Fruit fly (Drosophila melanogaster) whole organism, embryonic: ENCODE results near the gene Slimp.
A peak's percentile ranks its signal among the peaks of the same experiment; 100 is the strongest.

ENCODE experiments used
- ATbp ChIP-seq: fragments of 200-800 bp; sonication (Bioruptor generic); optimal IDR thresholded peaks from 2 replicates; lab custom pipeline; 2017; ENCODE audit warnings: missing biosample characterization, mild to moderate bottlenecking, missing genetic modification characterization, missing genetic modification reagents
- Bdp1 ChIP-seq: fragments of 200-800 bp; sonication (Bioruptor generic); optimal IDR thresholded peaks from 3 replicates; lab custom pipeline; 2016; ENCODE audit warnings: missing biosample characterization, missing genetic modification characterization
- CG10462 ChIP-seq: fragments of 200-800 bp; sonication (Bioruptor generic); optimal IDR thresholded peaks from 2 replicates; lab custom pipeline; 2016; ENCODE audit warnings: missing biosample characterization, missing genetic modification characterization
- CG10543 ChIP-seq: fragments of 200-800 bp; sonication (Bioruptor generic); optimal IDR thresholded peaks from 3 replicates; lab custom pipeline; 2017; ENCODE audit warnings: missing biosample characterization, mild to moderate bottlenecking, missing genetic modification characterization, moderate library complexity
- CG11093 ChIP-seq: fragments of 200-800 bp; sonication (Bioruptor generic); IDR thresholded peaks from 3 replicates; pipeline ENCODE4 v1.3.6; 2022; ENCODE audit warnings: missing biosample characterization, missing genetic modification characterization
- CG12942 ChIP-seq: fragments of 200-800 bp; sonication (Bioruptor generic); optimal IDR thresholded peaks from 3 replicates; lab custom pipeline; 2016; ENCODE audit warnings: missing biosample characterization, missing genetic modification characterization
- CG15011 ChIP-seq: fragments of 200-800 bp; sonication (Bioruptor generic); optimal IDR thresholded peaks from 3 replicates; lab custom pipeline; 2018; ENCODE audit warnings: missing biosample characterization, mild to moderate bottlenecking, missing genetic modification characterization
- CG15601 ChIP-seq: fragments of 200-800 bp; sonication (Bioruptor generic); optimal IDR thresholded peaks from 3 replicates; lab custom pipeline; 2019; ENCODE audit warnings: missing biosample characterization, mild to moderate bottlenecking, missing genetic modification characterization, moderate library complexity
- CG1603 ChIP-seq: fragments of 200-800 bp; sonication (Bioruptor generic); optimal IDR thresholded peaks from 2 replicates; lab custom pipeline; 2019; ENCODE audit warnings: missing biosample characterization, mild to moderate bottlenecking, missing genetic modification characterization, moderate library complexity
- CG1647 ChIP-seq: fragments of 200-800 bp; sonication (Bioruptor generic); optimal IDR thresholded peaks from 3 replicates; lab custom pipeline; 2016; ENCODE audit warnings: missing biosample characterization, missing genetic modification characterization
- CG17361 ChIP-seq: fragments of 200-800 bp; sonication (Bioruptor generic); IDR thresholded peaks from 3 replicates; pipeline ENCODE4 v1.3.6; 2022; ENCODE audit warnings: missing biosample characterization, missing genetic modification characterization
- CG1832 ChIP-seq: fragments of 200-800 bp; sonication (Bioruptor generic); optimal IDR thresholded peaks from 2 replicates; lab custom pipeline; 2017; ENCODE audit warnings: missing biosample characterization, mild to moderate bottlenecking, missing genetic modification characterization, inconsistent platforms
- CG30403 ChIP-seq: fragments of 200-800 bp; sonication (Bioruptor generic); optimal IDR thresholded peaks from 3 replicates; lab custom pipeline; 2016; ENCODE audit warnings: missing biosample characterization, missing genetic modification characterization
- CG31224 ChIP-seq: fragments of 200-800 bp; sonication (Bioruptor generic); IDR thresholded peaks from 2 replicates; pipeline ENCODE4 v1.3.6; 2022; ENCODE audit warnings: missing biosample characterization, missing genetic modification characterization
- CG3995 ChIP-seq: fragments of 200-800 bp; sonication (Bioruptor generic); optimal IDR thresholded peaks from 3 replicates; lab custom pipeline; 2016; ENCODE audit warnings: missing biosample characterization, missing genetic modification characterization
- CG4707 ChIP-seq: fragments of 200-800 bp; sonication (Bioruptor generic); optimal IDR thresholded peaks from 2 replicates; lab custom pipeline; 2018; ENCODE audit warnings: missing biosample characterization, mild to moderate bottlenecking, missing genetic modification characterization, moderate library complexity
- CG6654 ChIP-seq: fragments of 200-800 bp; sonication (Bioruptor generic); optimal IDR thresholded peaks from 2 replicates; lab custom pipeline; 2017; ENCODE audit warnings: missing biosample characterization, mild to moderate bottlenecking, missing genetic modification characterization
- CG8089 ChIP-seq: fragments of 200-800 bp; sonication (Bioruptor generic); optimal IDR thresholded peaks from 3 replicates; lab custom pipeline; 2016; ENCODE audit warnings: missing biosample characterization, missing genetic modification characterization
- CG9817 ChIP-seq: fragments of 200-800 bp; sonication (Bioruptor generic); optimal IDR thresholded peaks from 2 replicates; lab custom pipeline; 2018; ENCODE audit warnings: missing biosample characterization, mild to moderate bottlenecking, missing genetic modification characterization, moderate library complexity
- CG9876 ChIP-seq: fragments of 200-800 bp; sonication (Bioruptor generic); optimal IDR thresholded peaks from 2 replicates; lab custom pipeline; 2016; ENCODE audit warnings: missing biosample characterization, missing genetic modification characterization
- Doc2 ChIP-seq: fragments of 200-800 bp; sonication (Bioruptor generic); IDR thresholded peaks from 2 replicates; pipeline ENCODE4 v1.3.6; 2022; ENCODE audit warnings: missing biosample characterization, missing genetic modification characterization
- Drgx ChIP-seq: fragments of 200-800 bp; sonication (Bioruptor generic); IDR thresholded peaks from 2 replicates; pipeline ENCODE4 v1.3.6; 2022; ENCODE audit warnings: missing biosample characterization, missing genetic modification characterization
- Fer2 ChIP-seq: fragments of 200-800 bp; sonication (Bioruptor generic); optimal IDR thresholded peaks from 2 replicates; lab custom pipeline; 2018; ENCODE audit warnings: missing biosample characterization, mild to moderate bottlenecking, missing genetic modification characterization, moderate library complexity
- Gug ChIP-seq: fragments of 200-800 bp; sonication (Bioruptor generic); IDR thresholded peaks from 4 replicates; pipeline ENCODE4 v1.3.6; 2022; ENCODE audit warnings: missing biosample characterization, missing genetic modification characterization
- Hr3 ChIP-seq: fragments of 200-800 bp; sonication (Bioruptor generic); optimal IDR thresholded peaks from 3 replicates; lab custom pipeline; 2016; ENCODE audit warnings: missing biosample characterization, missing genetic modification characterization
- MESR4 ChIP-seq: fragments of 200-800 bp; sonication (Bioruptor generic); optimal IDR thresholded peaks from 2 replicates; lab custom pipeline; 2018; ENCODE audit warnings: missing biosample characterization, mild to moderate bottlenecking, missing genetic modification characterization, moderate library complexity
- Med ChIP-seq: fragments of 200-800 bp; sonication (Bioruptor generic); peaks from one replicate; lab custom pipeline; 2016; ENCODE audit warnings: missing biosample characterization, missing genetic modification characterization, mild to moderate bottlenecking, inconsistent platforms, moderate library complexity
- Nf-YB ChIP-seq: fragments of 200-800 bp; sonication (Bioruptor generic); optimal IDR thresholded peaks from 3 replicates; lab custom pipeline; 2019; ENCODE audit warnings: missing biosample characterization, mild to moderate bottlenecking, missing genetic modification characterization, moderate library complexity
- Nf-YC ChIP-seq: fragments of 200-800 bp; optimal IDR thresholded peaks from 3 replicates; lab custom pipeline; 2019; ENCODE audit warnings: missing biosample characterization, mild to moderate bottlenecking, missing genetic modification characterization, moderate library complexity
- Ptx1 ChIP-seq: fragments of 200-800 bp; sonication (Bioruptor generic); IDR thresholded peaks from 2 replicates; pipeline ENCODE4 v1.3.6; 2022; ENCODE audit warnings: missing biosample characterization, missing genetic modification characterization
- ash1 ChIP-seq: fragments of 200-800 bp; sonication (Bioruptor generic); optimal IDR thresholded peaks from 2 replicates; lab custom pipeline; 2018; ENCODE audit warnings: missing biosample characterization, mild to moderate bottlenecking, missing genetic modification characterization
- bab2 ChIP-seq: fragments of 200-800 bp; sonication (Bioruptor generic); optimal IDR thresholded peaks from 2 replicates; lab custom pipeline; 2016; ENCODE audit warnings: missing biosample characterization, missing genetic modification characterization
- cg ChIP-seq: fragments of 200-800 bp; sonication (Bioruptor generic); optimal IDR thresholded peaks from 3 replicates; lab custom pipeline; 2019; ENCODE audit warnings: missing biosample characterization, mild to moderate bottlenecking, missing genetic modification characterization, moderate library complexity
- corto ChIP-seq: fragments of 200-800 bp; sonication (Bioruptor generic); optimal IDR thresholded peaks from 2 replicates; lab custom pipeline; 2016; ENCODE audit warnings: missing biosample characterization, mild to moderate bottlenecking, missing genetic modification characterization, moderate library complexity
- da ChIP-seq: fragments of 200-800 bp; sonication (Bioruptor generic); optimal IDR thresholded peaks from 2 replicates; lab custom pipeline; 2016; ENCODE audit warnings: missing biosample characterization, missing genetic modification characterization
- dm ChIP-seq: fragments of 200-800 bp; sonication (Bioruptor generic); optimal IDR thresholded peaks from 3 replicates; lab custom pipeline; 2016; ENCODE audit warnings: missing biosample characterization, missing genetic modification characterization
- esg ChIP-seq: fragments of 200-800 bp; sonication (Bioruptor generic); conservative IDR thresholded peaks from 2 replicates; pipeline ENCODE4 v1.3.6; 2022; ENCODE audit warnings: missing biosample characterization, missing genetic modification characterization
- exex ChIP-seq: fragments of 200-800 bp; sonication (Bioruptor generic); optimal IDR thresholded peaks from 4 replicates; lab custom pipeline; 2018; ENCODE audit warnings: missing biosample characterization, mild to moderate bottlenecking, missing genetic modification characterization, moderate library complexity
- fd64A ChIP-seq: fragments of 200-800 bp; sonication (Bioruptor generic); optimal IDR thresholded peaks from 3 replicates; lab custom pipeline; 2018; ENCODE audit warnings: missing biosample characterization, mild to moderate bottlenecking, missing genetic modification characterization
- lbe ChIP-seq: fragments of 200-800 bp; sonication (Bioruptor generic); optimal IDR thresholded peaks from 2 replicates; lab custom pipeline; 2016; ENCODE audit warnings: missing biosample characterization, mild to moderate bottlenecking, missing genetic modification characterization
- nmo ChIP-seq: fragments of 200-800 bp; sonication (Bioruptor generic); optimal IDR thresholded peaks from 2 replicates; lab custom pipeline; 2018; ENCODE audit warnings: missing biosample characterization, mild to moderate bottlenecking, missing genetic modification characterization, moderate library complexity
- onecut ChIP-seq: fragments of 200-800 bp; sonication (Bioruptor generic); IDR thresholded peaks from 2 replicates; pipeline ENCODE4 v1.3.6; 2022; ENCODE audit warnings: missing biosample characterization, missing genetic modification characterization
- pan ChIP-seq, 4 experiments: fragments of >200 bp in 3 of 4; fragments of 200-800 bp in 1 of 4; sonication (Bioruptor generic) in 1 of 4; optimal IDR thresholded peaks in 3 of 4; IDR thresholded peaks in 1 of 4; 2 replicates each; pipeline versions ENCODE4 v1.3.6 to Lab custom; 2017 to 2022; ENCODE audit warnings: missing biosample characterization in 2 of 4, missing genetic modification characterization in 2 of 4, mixed read lengths in 1 of 4
- prd ChIP-seq, 3 experiments: fragments of >200 bp in 2 of 3; fragments of 200-800 bp in 1 of 3; sonication (Bioruptor generic) in 1 of 3; optimal IDR thresholded peaks in 2 of 3; IDR thresholded peaks in 1 of 3; 2 replicates in 2 of 3; 3 replicates in 1 of 3; pipeline versions ENCODE4 v1.3.6 to Lab custom; 2017 to 2022; ENCODE audit warnings: missing biosample characterization in 1 of 3, missing genetic modification characterization in 1 of 3
- repo ChIP-seq: fragments of 200-800 bp; sonication (Bioruptor generic); optimal IDR thresholded peaks from 2 replicates; lab custom pipeline; 2016; ENCODE audit warnings: missing biosample characterization, missing genetic modification characterization
- twi ChIP-seq: fragments of 200-800 bp; optimal IDR thresholded peaks from 2 replicates; lab custom pipeline; 2019; ENCODE audit warnings: missing biosample characterization, mild to moderate bottlenecking, missing genetic modification characterization, moderate library complexity
- unpg ChIP-seq: fragments of 200-800 bp; sonication (Bioruptor generic); optimal IDR thresholded peaks from 3 replicates; lab custom pipeline; 2018; ENCODE audit warnings: missing biosample characterization, mild to moderate bottlenecking, missing genetic modification characterization, moderate library complexity

The Slimp gene

dm6 chr3R:24151924-24152809 is 3.4 kb upstream of the Slimp start, which contains the start of the genes p38a and CG6178 (continued):
- no peak for TF ChIP-seq prd (optimal IDR thresholded peaks at IDR 0.05; lab: Kevin White, UChicago)
- TF ChIP-seq prd (GFP tag; IDR thresholded peaks at IDR 0.05; lab: Robert Waterston, UW), result peak; percentile 97
- peak; percentile 78 for TF ChIP-seq CG15011 (GFP tag; lab: Kevin White, UChicago)
- TF ChIP-seq Bdp1 (GFP tag; lab: Kevin White, UChicago), result peak; percentile 33
- peak; percentile 95 for TF ChIP-seq CG30403
- peak; percentile 97 for TF ChIP-seq esg (GFP tag; lab: Robert Waterston, UW)
- TF ChIP-seq CG3995, result peak; percentile 39
- TF ChIP-seq CG1832 (GFP tag; lab: Kevin White, UChicago), result no peak
- peak; percentile 81 for TF ChIP-seq onecut (GFP tag; lab: Robert Waterston, UW)
- peak; percentile 95 for TF ChIP-seq CG12942 (GFP tag; lab: Kevin White, UChicago)
- TF ChIP-seq CG15601 (tag; lab: Kevin White, UChicago), result peak; percentile 95
- TF ChIP-seq fd64A (GFP tag; lab: Kevin White, UChicago), result peak; percentile 55
- TF ChIP-seq pan (optimal IDR thresholded peaks at IDR 0.05; lab: Kevin White, UChicago), result no peak
- TF ChIP-seq pan (GFP tag; optimal IDR thresholded peaks at IDR 0.05 in 1 of 2, IDR thresholded peaks at IDR 0.05 in 1 of 2), result peak in 1 of 2 experiments; percentile 97
- TF ChIP-seq cg (GFP tag; lab: Kevin White, UChicago), result no peak
- peak; percentile 89 for TF ChIP-seq Doc2 (GFP tag; lab: Robert Waterston, UW)
- peak; percentile 95 for TF ChIP-seq Gug (GFP tag; lab: Robert Waterston, UW)
- no peak for TF ChIP-seq repo (GFP tag; lab: Kevin White, UChicago)
- TF ChIP-seq da (GFP tag; lab: Kevin White, UChicago), result no peak
- peak; percentile 75 for TF ChIP-seq CG4707 (GFP tag; lab: Kevin White, UChicago)
- peak; percentile 5 for TF ChIP-seq MESR4
- peak; percentile 95 for TF ChIP-seq twi (tag; lab: Kevin White, UChicago)
- peak; percentile 94 for TF ChIP-seq CG11093 (GFP tag; lab: Robert Waterston, UW)
- no peak for TF ChIP-seq CG8089 (GFP tag; lab: Kevin White, UChicago)
- TF ChIP-seq CG31224 (GFP tag; lab: Robert Waterston, UW), result peak; percentile 93
- TF ChIP-seq Fer2 (tag; lab: Kevin White, UChicago), result peak; percentile 97
- peak; percentile 99 for TF ChIP-seq nmo (GFP tag; lab: Kevin White, UChicago)
- TF ChIP-seq CG17361 (GFP tag; lab: Robert Waterston, UW), result peak; percentile 100
- TF ChIP-seq CG10543 (GFP tag; lab: Kevin White, UChicago), result peak; percentile 96
- TF ChIP-seq Med, result peak; percentile 84
- TF ChIP-seq CG1647 (GFP tag; lab: Kevin White, UChicago), result peak; percentile 24
- TF ChIP-seq corto (GFP tag; lab: Kevin White, UChicago), result peak; percentile 81
- peak; percentile 89 for TF ChIP-seq Nf-YB (GFP tag; lab: Kevin White, UChicago)
- no peak for TF ChIP-seq dm (GFP tag; lab: Kevin White, UChicago)
- peak; percentile 89 for TF ChIP-seq exex (tag; lab: Kevin White, UChicago)
- TF ChIP-seq Drgx (GFP tag; lab: Robert Waterston, UW), result peak; percentile 98
- peak; percentile 82 for TF ChIP-seq CG10462 (GFP tag; lab: Kevin White, UChicago)
- TF ChIP-seq Nf-YC (tag; lab: Kevin White, UChicago), result peak; percentile 93
- TF ChIP-seq Ptx1 (GFP tag; lab: Robert Waterston, UW), result peak; percentile 99
- TF ChIP-seq bab2, result peak; percentile 69
- TF ChIP-seq lbe (GFP tag; lab: Kevin White, UChicago), result peak; percentile 84
- TF ChIP-seq unpg (GFP tag; lab: Kevin White, UChicago), result peak; percentile 96
- peak; percentile 48 for TF ChIP-seq ash1 (GFP tag; lab: Kevin White, UChicago)
- peak; percentile 99 for TF ChIP-seq Hr3 (GFP tag; lab: Kevin White, UChicago)
- peak; percentile 93 for TF ChIP-seq ATbp (GFP tag; lab: Kevin White, UChicago)
- peak; percentile 13 for TF ChIP-seq CG9876
- TF ChIP-seq CG9817 (tag; lab: Kevin White, UChicago), result peak; percentile 98
- peak; percentile 42 for TF ChIP-seq CG1603 (tag; lab: Kevin White, UChicago)
- peak; percentile 90 for TF ChIP-seq CG6654
